Worm (Caenorhabditis elegans) whole organism, L3 larva: ENCODE data around the gene gst-36.
A peak's percentile ranks its signal among the peaks of the same experiment; 100 is the strongest.

Source experiments
- R02D3.7 ChIP-seq: fragments of 150-350 bp; optimal IDR thresholded peaks from 2 replicates; lab custom pipeline; 2014; ENCODE audit warnings: missing biosample characterization, missing genetic modification characterization
- aly-2 ChIP-seq: fragments of 150-350 bp; optimal IDR thresholded peaks from 2 replicates; lab custom pipeline; 2014; ENCODE audit warnings: missing biosample characterization, missing genetic modification characterization
- ama-1 ChIP-seq: fragments of 150-350 bp; optimal IDR thresholded peaks from 2 replicates; lab custom pipeline; 2018
- hmg-11 ChIP-seq: sonication (generic microtip); optimal IDR thresholded peaks from 2 replicates; lab custom pipeline; 2016; ENCODE audit warnings: missing genetic modification characterization, missing compliant biosample characterization
- lin-39 ChIP-seq: fragments of 150-350 bp; optimal IDR thresholded peaks from 2 replicates; lab custom pipeline; 2018; ENCODE audit warnings: missing biosample characterization, missing genetic modification reagents, missing genetic modification characterization
- nfya-1 ChIP-seq: sonication (generic microtip); optimal IDR thresholded peaks from 2 replicates; lab custom pipeline; 2017; ENCODE audit warnings: missing genetic modification characterization, mild to moderate bottlenecking, missing compliant biosample characterization, antibody characterized with exemption, moderate library complexity; ENCODE audit not compliant: insufficient read depth
- nhr-11 ChIP-seq: fragments of 150-350 bp; optimal IDR thresholded peaks from 2 replicates; lab custom pipeline; 2014; ENCODE audit warnings: missing biosample characterization, missing genetic modification characterization
- nhr-76 ChIP-seq: fragments of 150-350 bp; sonication (generic microtip); optimal IDR thresholded peaks from 5 replicates; lab custom pipeline; 2014; ENCODE audit warnings: missing biosample characterization, missing genetic modification characterization
- pha-4 ChIP-seq: fragments of 150-350 bp; optimal IDR thresholded peaks from 2 replicates; lab custom pipeline; 2014; ENCODE audit warnings: missing biosample characterization, missing genetic modification reagents, missing genetic modification characterization
- pqm-1 ChIP-seq: fragments of 150-350 bp; optimal IDR thresholded peaks from 2 replicates; lab custom pipeline; 2017; ENCODE audit warnings: missing biosample characterization, missing genetic modification characterization, inconsistent platforms
- unc-39 ChIP-seq: sonication (generic microtip); optimal IDR thresholded peaks from 4 replicates; lab custom pipeline; 2017; ENCODE audit warnings: missing biosample characterization, missing genetic modification characterization
- unc-62 ChIP-seq: fragments of 150-350 bp; sonication (generic microtip); optimal IDR thresholded peaks from 4 replicates; lab custom pipeline; 2014; ENCODE audit warnings: missing biosample characterization, missing genetic modification reagents, missing genetic modification characterization
- zag-1 ChIP-seq: fragments of 150-350 bp; optimal IDR thresholded peaks from 2 replicates; lab custom pipeline; 2014; ENCODE audit warnings: missing biosample characterization, missing genetic modification characterization
- ztf-4 ChIP-seq: fragments of 150-350 bp; optimal IDR thresholded peaks from 2 replicates; lab custom pipeline; 2014; ENCODE audit warnings: missing biosample characterization, missing genetic modification characterization

Gene gst-36

ce11 chrX:9822173-9822572 is 40.6 kb downstream of the gst-36 start, which contains the start of gene dpy-22:
Gene dpy-22 (minus strand): TSS chrX:9822273.
- TF ChIP-seq ztf-4 (no peak), aly-2 (tag; lab: Kevin White, UChicago) (no peak), pha-4 (no peak), lin-39 (no peak), pqm-1 (tag; lab: Kevin White, UChicago) (no peak), hmg-11 (tag; lab: Kevin White, UChicago) (no peak), nhr-76 (tag; lab: Kevin White, UChicago) (no peak), unc-39 (tag; lab: Kevin White, UChicago) (no peak), nfya-1 (tag; lab: Kevin White, UChicago) (no peak), nhr-11 (tag; lab: Kevin White, UChicago) (no peak), ama-1 (lab: Kevin White, UChicago) (no peak), unc-62 (no peak), zag-1 (tag; lab: Kevin White, UChicago) (no peak)

- no peak for TF ChIP-seq R02D3.7
- peak; percentile 49 for TF ChIP-seq lin-39
Measured at ce11 chrX:9814132-9814811, 48.5 kb downstream of the gst-36 start.
